Worm (Caenorhabditis elegans): ENCODE results near the gene heri-1.

- TF ChIP-seq hlh-30 (tag; optimal IDR thresholded peaks at IDR 0.05; ENCODE audit: insufficient read depth), result no peak
- TF ChIP-seq madf-2 (tag; optimal IDR thresholded peaks at IDR 0.05), result no peak
- TF ChIP-seq tbx-2 (tag; optimal IDR thresholded peaks at IDR 0.05), result peak; percentile 89
These were observed 51.5 kb downstream of the heri-1 start for ce11 chrII:6061495-6061894.
